Fruit fly (Drosophila melanogaster): Measurements from ENCODE around the gene REPTOR-BP.

DNA sequence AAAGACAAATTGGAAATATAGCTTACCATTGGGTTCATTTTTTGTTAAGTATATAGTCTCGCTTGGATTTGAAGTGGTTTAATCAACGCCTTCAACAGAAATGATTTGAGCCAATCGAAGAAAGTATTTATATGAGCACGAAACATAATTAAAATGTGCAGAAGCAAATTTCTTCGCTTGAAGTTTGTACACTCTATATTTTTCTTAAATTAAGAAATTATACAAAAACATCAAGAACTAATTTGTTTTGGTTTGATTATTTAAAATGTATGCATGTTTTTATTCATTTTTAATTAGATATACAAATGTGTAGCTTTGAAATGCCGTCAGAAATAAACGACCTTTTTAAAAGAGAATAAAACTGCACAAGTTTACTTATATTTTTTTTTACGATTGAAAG, 38.0 kb downstream of the REPTOR-BP start, which contains the start of gene CG13138:
- TF ChIP-seq psq (optimal IDR thresholded peaks at IDR 0.05), result no peak
- TF ChIP-seq Myc (optimal IDR thresholded peaks at IDR 0.05), result no peak
- TF ChIP-seq insv (optimal IDR thresholded peaks at IDR 0.05), result no peak
- no peak for TF ChIP-seq h (optimal IDR thresholded peaks at IDR 0.05)
- TF ChIP-seq ttk (optimal IDR thresholded peaks at IDR 0.05), result no peak
- no peak for TF ChIP-seq Sin3A (optimal IDR thresholded peaks at IDR 0.05)

Measured in Kc167 (cell line).